Worm (Caenorhabditis elegans) whole organism, young adult: ENCODE results near the gene dvc-1.
A peak's percentile ranks its signal among the peaks of the same experiment; 100 is the strongest.

Experiments used
- B0261.1 ChIP-seq: sonication (generic microtip); optimal IDR thresholded peaks from 2 replicates; lab custom pipeline; 2016; ENCODE audit warnings: mild to moderate bottlenecking, missing genetic modification characterization, moderate library complexity, missing compliant biosample characterization
- D2030.7 ChIP-seq: fragments of 200-800 bp; sonication (Bioruptor generic); IDR thresholded peaks from 2 replicates; pipeline ENCODE4 v1.3.6; 2022; ENCODE audit warnings: missing genetic modification reagents, missing genetic modification characterization, missing compliant biosample characterization
- F10E7.11 ChIP-seq: sonication (generic microtip); optimal IDR thresholded peaks from 2 replicates; lab custom pipeline; 2017; ENCODE audit warnings: mild to moderate bottlenecking, missing genetic modification characterization, moderate library complexity, missing compliant biosample characterization
- F57A8.1 ChIP-seq: fragments of 200-800 bp; sonication (Bioruptor generic); optimal IDR thresholded peaks from 2 replicates; lab custom pipeline; 2018; ENCODE audit warnings: mild to moderate bottlenecking, missing genetic modification characterization, moderate library complexity, missing compliant biosample characterization
- Y53F4B.3 ChIP-seq: fragments of 200-800 bp; sonication (Bioruptor generic); IDR thresholded peaks from 2 replicates; pipeline ENCODE4 v1.3.6; 2022; ENCODE audit warnings: missing genetic modification reagents, missing genetic modification characterization, missing compliant biosample characterization
- akir-1 ChIP-seq: fragments of 200-800 bp; sonication (Bioruptor generic); optimal IDR thresholded peaks from 2 replicates; lab custom pipeline; 2018; ENCODE audit warnings: mild to moderate bottlenecking, missing genetic modification characterization, moderate library complexity, missing compliant biosample characterization
- aptf-2 ChIP-seq: fragments of 200-800 bp; sonication (Bioruptor generic); conservative IDR thresholded peaks from 2 replicates; pipeline ENCODE4 v1.3.6; 2022; ENCODE audit warnings: missing genetic modification reagents, missing genetic modification characterization, missing compliant biosample characterization
- aptf-3 ChIP-seq: fragments of 200-800 bp; sonication (Bioruptor generic); IDR thresholded peaks from 2 replicates; pipeline ENCODE4 v1.3.6; 2022; ENCODE audit warnings: missing genetic modification characterization, missing compliant biosample characterization
- attf-3 ChIP-seq: fragments of 200-800 bp; sonication (Bioruptor generic); conservative IDR thresholded peaks from 2 replicates; pipeline ENCODE4 v1.3.6; 2022; ENCODE audit warnings: missing genetic modification reagents, missing genetic modification characterization, missing compliant biosample characterization
- bed-1 ChIP-seq: fragments of 200-800 bp; sonication (Bioruptor generic); IDR thresholded peaks from 2 replicates; pipeline ENCODE4 v1.3.6; 2022; ENCODE audit warnings: missing genetic modification reagents, missing genetic modification characterization, missing compliant biosample characterization
- ceh-27 ChIP-seq: fragments of 200-800 bp; sonication (Bioruptor generic); optimal IDR thresholded peaks from 2 replicates; lab custom pipeline; 2018; ENCODE audit warnings: mild to moderate bottlenecking, missing genetic modification characterization, moderate library complexity, missing compliant biosample characterization
- ceh-91 ChIP-seq: fragments of 200-800 bp; sonication (Bioruptor generic); IDR thresholded peaks from 2 replicates; pipeline ENCODE4 v1.3.6; 2022; ENCODE audit warnings: missing genetic modification reagents, missing genetic modification characterization, missing compliant biosample characterization
- egl-44 ChIP-seq: fragments of 200-800 bp; sonication (Bioruptor generic); IDR thresholded peaks from 2 replicates; pipeline ENCODE4 v1.3.6; 2022; ENCODE audit warnings: missing genetic modification reagents, missing genetic modification characterization, missing compliant biosample characterization
- hmg-1.2 ChIP-seq: fragments of 200-800 bp; sonication (Bioruptor generic); IDR thresholded peaks from 2 replicates; pipeline ENCODE4 v1.3.6; 2022; ENCODE audit warnings: missing genetic modification reagents, missing genetic modification characterization, missing compliant biosample characterization
- hsf-1 ChIP-seq: fragments of 200-800 bp; sonication (Bioruptor generic); IDR thresholded peaks from 2 replicates; pipeline ENCODE4 v1.3.6; 2022; ENCODE audit warnings: missing genetic modification reagents, missing genetic modification characterization, missing compliant biosample characterization
- lag-1 ChIP-seq: fragments of 200-800 bp; sonication (Bioruptor generic); IDR thresholded peaks from 2 replicates; pipeline ENCODE4 v1.3.6; 2022; ENCODE audit warnings: missing genetic modification reagents, missing genetic modification characterization, missing compliant biosample characterization
- lin-35 ChIP-seq, 3 experiments: fragments of 150-350 bp in 2 of 3; sonication (generic microtip) in 1 of 3; optimal IDR thresholded peaks; 2 replicates each; lab custom pipeline; 2014 to 2018; ENCODE audit warnings: missing biosample characterization in 3 of 3, missing genetic modification characterization in 3 of 3, missing genetic modification reagents in 3 of 3
- lin-40 ChIP-seq: sonication (generic microtip); optimal IDR thresholded peaks from 2 replicates; lab custom pipeline; 2016; ENCODE audit warnings: missing genetic modification characterization, mild to moderate bottlenecking, missing compliant biosample characterization, missing genotype, missing genetic modification reagents
- madf-6 ChIP-seq: fragments of 200-800 bp; sonication (Bioruptor generic); IDR thresholded peaks from 2 replicates; pipeline ENCODE4 v1.3.6; 2022; ENCODE audit warnings: missing genetic modification reagents, missing genetic modification characterization, missing compliant biosample characterization
- mes-4 ChIP-seq: sonication (generic microtip); optimal IDR thresholded peaks from 2 replicates; lab custom pipeline; 2016; ENCODE audit warnings: missing genotype, missing genetic modification characterization, missing compliant biosample characterization
- mxl-1 ChIP-seq: sonication (generic microtip); optimal IDR thresholded peaks from 2 replicates; lab custom pipeline; 2016; ENCODE audit warnings: missing genetic modification characterization, missing compliant biosample characterization
- nhr-120 ChIP-seq: fragments of 200-800 bp; sonication (Bioruptor generic); IDR thresholded peaks from 2 replicates; pipeline ENCODE4 v1.3.6; 2022; ENCODE audit warnings: missing genetic modification characterization, missing compliant biosample characterization
- nhr-27 ChIP-seq: fragments of 200-800 bp; sonication (Bioruptor generic); optimal IDR thresholded peaks from 2 replicates; lab custom pipeline; 2018; ENCODE audit warnings: mild to moderate bottlenecking, missing genetic modification characterization, moderate library complexity, missing compliant biosample characterization
- snpc-1.3 ChIP-seq: sonication (generic microtip); optimal IDR thresholded peaks from 2 replicates; lab custom pipeline; 2017; ENCODE audit warnings: missing genetic modification characterization, mild to moderate bottlenecking, missing compliant biosample characterization, antibody characterized with exemption, moderate library complexity, missing genotype, missing genetic modification reagents; ENCODE audit not compliant: insufficient read depth
- snpc-3.4 ChIP-seq: sonication (generic microtip); optimal IDR thresholded peaks from 2 replicates; lab custom pipeline; 2017; ENCODE audit warnings: missing genetic modification characterization, mild to moderate bottlenecking, missing compliant biosample characterization, antibody characterized with exemption, moderate library complexity, missing genotype, missing genetic modification reagents
- ztf-26 ChIP-seq: sonication (generic microtip); optimal IDR thresholded peaks from 2 replicates; lab custom pipeline; 2017; ENCODE audit warnings: missing genetic modification characterization, missing compliant biosample characterization
- ztf-28 ChIP-seq: fragments of 200-800 bp; sonication (Bioruptor generic); IDR thresholded peaks from 2 replicates; pipeline ENCODE4 v1.3.6; 2022; ENCODE audit warnings: missing genetic modification reagents, missing genetic modification characterization, missing compliant biosample characterization
- ztf-3 ChIP-seq: fragments of 200-800 bp; sonication (Bioruptor generic); optimal IDR thresholded peaks from 2 replicates; lab custom pipeline; 2018; ENCODE audit warnings: mild to moderate bottlenecking, missing genetic modification characterization, missing compliant biosample characterization
- ztf-6 ChIP-seq: fragments of 200-800 bp; sonication (Bioruptor generic); IDR thresholded peaks from 2 replicates; pipeline ENCODE4 v1.3.6; 2022; ENCODE audit warnings: missing genetic modification reagents, missing genetic modification characterization, missing compliant biosample characterization

dvc-1 gene

ce11 chrV:11199497-11199896, 39.6 kb downstream of the dvc-1 start:
- TF ChIP-seq egl-44 (GFP tag; lab: Robert Waterston, UW) (no peak), nhr-120 (GFP tag; lab: Robert Waterston, UW) (no peak), aptf-3 (GFP tag; lab: Robert Waterston, UW) (no peak), hmg-1.2 (no peak), lin-35 (GFP tag; optimal IDR thresholded peaks at IDR 0.05; lab: Kevin White, UChicago) (no peak), snpc-3.4 (tag; lab: Kevin White, UChicago) (no peak), mes-4 (no peak), attf-3 (no peak), Y53F4B.3 (GFP tag; lab: Robert Waterston, UW) (no peak), ceh-27 (GFP tag; lab: Kevin White, UChicago) (no peak), mxl-1 (no peak), F57A8.1 (GFP tag; lab: Kevin White, UChicago) (no peak), snpc-1.3 (tag; lab: Kevin White, UChicago) (no peak)

- no peak for TF ChIP-seq lag-1 (GFP tag; lab: Robert Waterston, UW)
- no peak for TF ChIP-seq F10E7.11 (tag; lab: Kevin White, UChicago)
- TF ChIP-seq D2030.7 (GFP tag; lab: Robert Waterston, UW), result no peak
- no peak for TF ChIP-seq nhr-27 (tag; lab: Kevin White, UChicago)
These were observed 41.0 kb downstream of the dvc-1 start for ce11 chrV:11198094-11198493.

ce11 chrV:11196631-11197258, 42.4 kb downstream of the dvc-1 start:
- no peak for TF ChIP-seq B0261.1
- TF ChIP-seq lin-40 (tag; lab: Kevin White, UChicago), result peak; percentile 26

ce11 chrV:11196109-11196508, 43.0 kb downstream of the dvc-1 start, which contains the start of gene clc-6:
Gene clc-6 (minus strand): TSS chrV:11196209.
- TF ChIP-seq ztf-26 (tag; lab: Kevin White, UChicago) (no peak), aptf-2 (no peak), ztf-3 (no peak), ztf-6 (GFP tag; lab: Robert Waterston, UW) (no peak), hsf-1 (GFP tag; lab: Robert Waterston, UW) (no peak), bed-1 (GFP tag; lab: Robert Waterston, UW) (no peak), lin-35 (GFP tag; optimal IDR thresholded peaks at IDR 0.05; lab: Kevin White, UChicago) (no peak), ceh-91 (GFP tag; lab: Robert Waterston, UW) (no peak), hmg-1.2 (no peak)
- TF ChIP-seq, all 124 proteins: peak for 0

ce11 chrV:11190983-11191382, 48.1 kb downstream of the dvc-1 start, which contains the start of gene lgc-49:
Gene lgc-49 (plus strand): TSS chrV:11191283.
- TF ChIP-seq ztf-28 (GFP tag; lab: Robert Waterston, UW) (no peak), madf-6 (no peak), ceh-91 (GFP tag; lab: Robert Waterston, UW) (no peak), akir-1 (GFP tag; lab: Kevin White, UChicago) (no peak), ztf-6 (GFP tag; lab: Robert Waterston, UW) (no peak)
- TF ChIP-seq, all 124 proteins: peak for 0
